Worm (Caenorhabditis elegans) whole organism, L4/young adult: Measurements from ENCODE around the gene znf-622.
A peak's percentile ranks its signal among the peaks of the same experiment; 100 is the strongest.

Experiments
- W03F9.2 ChIP-seq: fragments of 150-350 bp; optimal IDR thresholded peaks from 2 replicates; lab custom pipeline; 2014; ENCODE audit warnings: missing biosample characterization, missing genetic modification characterization
- dao-5 ChIP-seq: sonication (generic microtip); optimal IDR thresholded peaks from 2 replicates; lab custom pipeline; 2016; ENCODE audit warnings: missing genotype, missing genetic modification characterization, moderate library complexity, missing compliant biosample characterization

- TF ChIP-seq dao-5: no peak
- TF ChIP-seq W03F9.2: peak; percentile 91
Observed at ce11 chrIII:6431766-6432228, 50.4 kb downstream of the znf-622 start, which contains the start of the genes mrps-17 and txdc-9.
